Fruit fly (Drosophila melanogaster) whole organism, embryonic: Measurements from ENCODE around the gene elB.
A peak's percentile ranks its signal among the peaks of the same experiment; 100 is the strongest.

Experiments used
- Atf-2 ChIP-seq: fragments of 200-800 bp; sonication (Bioruptor generic); optimal IDR thresholded peaks from 2 replicates; lab custom pipeline; 2016; ENCODE audit warnings: missing biosample characterization, missing genetic modification characterization
- BtbVII ChIP-seq: fragments of 200-800 bp; sonication (Bioruptor generic); optimal IDR thresholded peaks from 3 replicates; lab custom pipeline; 2017; ENCODE audit warnings: missing biosample characterization, mild to moderate bottlenecking, missing genetic modification characterization
- CG10654 ChIP-seq: fragments of 200-800 bp; sonication (Bioruptor generic); optimal IDR thresholded peaks from 2 replicates; lab custom pipeline; 2016; ENCODE audit warnings: missing biosample characterization, missing genetic modification characterization
- CG11696 ChIP-seq: fragments of 200-800 bp; sonication (Bioruptor generic); IDR thresholded peaks from 2 replicates; pipeline ENCODE4 v1.3.6; 2022; ENCODE audit warnings: missing biosample characterization, missing genetic modification characterization
- CG11723 ChIP-seq: fragments of 200-800 bp; sonication (Bioruptor generic); optimal IDR thresholded peaks from 2 replicates; lab custom pipeline; 2017; ENCODE audit warnings: missing biosample characterization, mild to moderate bottlenecking, missing genetic modification characterization
- CG1233 ChIP-seq: fragments of 200-800 bp; sonication (Bioruptor generic); optimal IDR thresholded peaks from 4 replicates; lab custom pipeline; 2018; ENCODE audit warnings: missing biosample characterization, mild to moderate bottlenecking, missing genetic modification characterization
- CG14014 ChIP-seq: fragments of 200-800 bp; sonication (Bioruptor generic); IDR thresholded peaks from 2 replicates; pipeline ENCODE4 v1.3.6; 2022; ENCODE audit warnings: missing biosample characterization, missing genetic modification characterization
- CG15601 ChIP-seq: fragments of 200-800 bp; sonication (Bioruptor generic); optimal IDR thresholded peaks from 3 replicates; lab custom pipeline; 2019; ENCODE audit warnings: missing biosample characterization, mild to moderate bottlenecking, missing genetic modification characterization, moderate library complexity
- CG1603 ChIP-seq: fragments of 200-800 bp; sonication (Bioruptor generic); optimal IDR thresholded peaks from 2 replicates; lab custom pipeline; 2019; ENCODE audit warnings: missing biosample characterization, mild to moderate bottlenecking, missing genetic modification characterization, moderate library complexity
- CG18011 ChIP-seq: fragments of 200-800 bp; sonication (Bioruptor generic); optimal IDR thresholded peaks from 2 replicates; lab custom pipeline; 2017; ENCODE audit warnings: missing biosample characterization, missing genetic modification characterization, mild to moderate bottlenecking, moderate library complexity, missing genotype
- CG2678 ChIP-seq: fragments of 200-800 bp; sonication (Bioruptor generic); optimal IDR thresholded peaks from 3 replicates; lab custom pipeline; 2019; ENCODE audit warnings: missing biosample characterization, mild to moderate bottlenecking, missing genetic modification characterization, moderate library complexity
- CG30431 ChIP-seq: fragments of 200-800 bp; sonication (Bioruptor generic); optimal IDR thresholded peaks from 2 replicates; lab custom pipeline; 2017; ENCODE audit warnings: missing biosample characterization, missing genetic modification characterization
- CG31441 ChIP-seq: fragments of 200-800 bp; sonication (Bioruptor generic); IDR thresholded peaks from 2 replicates; pipeline ENCODE4 v1.3.6; 2022; ENCODE audit warnings: missing biosample characterization, missing genetic modification characterization
- CG3281 ChIP-seq: fragments of 200-800 bp; sonication (Bioruptor generic); optimal IDR thresholded peaks from 3 replicates; lab custom pipeline; 2017; ENCODE audit warnings: missing biosample characterization, mild to moderate bottlenecking, missing genetic modification characterization
- CG34422 ChIP-seq: fragments of 200-800 bp; sonication (Bioruptor generic); IDR thresholded peaks from 3 replicates; pipeline ENCODE4 v1.3.6; 2022; ENCODE audit warnings: missing biosample characterization, missing genetic modification characterization
- CG3726 ChIP-seq: fragments of 200-800 bp; sonication (Bioruptor generic); IDR thresholded peaks from 3 replicates; pipeline ENCODE4, ENCODE4 v1.3.6; 2022; ENCODE audit warnings: missing biosample characterization, missing genetic modification characterization
- CG4360 ChIP-seq: fragments of 200-800 bp; sonication (Bioruptor generic); IDR thresholded peaks from 2 replicates; pipeline ENCODE4 v1.3.6; 2022; ENCODE audit warnings: missing biosample characterization, missing genetic modification characterization
- CG7271 ChIP-seq: fragments of 200-800 bp; sonication (Bioruptor generic); optimal IDR thresholded peaks from 2 replicates; lab custom pipeline; 2018; ENCODE audit warnings: missing biosample characterization, mild to moderate bottlenecking, missing genetic modification characterization, moderate library complexity
- CG8281 ChIP-seq: fragments of 200-800 bp; sonication (Bioruptor generic); optimal IDR thresholded peaks from 2 replicates; lab custom pipeline; 2018; ENCODE audit warnings: missing biosample characterization, mild to moderate bottlenecking, missing genetic modification characterization, moderate library complexity
- CG8359 ChIP-seq: fragments of 200-800 bp; sonication (Bioruptor generic); optimal IDR thresholded peaks from 2 replicates; lab custom pipeline; 2017; ENCODE audit warnings: missing biosample characterization, mild to moderate bottlenecking, missing genetic modification characterization, borderline replicate concordance
- CG8924 ChIP-seq: fragments of 200-800 bp; optimal IDR thresholded peaks from 3 replicates; lab custom pipeline; 2019; ENCODE audit warnings: missing biosample characterization, mild to moderate bottlenecking, missing genetic modification characterization, moderate library complexity
- CG9876 ChIP-seq: fragments of 200-800 bp; sonication (Bioruptor generic); optimal IDR thresholded peaks from 2 replicates; lab custom pipeline; 2016; ENCODE audit warnings: missing biosample characterization, missing genetic modification characterization
- CTCF ChIP-seq: fragments of 200-800 bp; sonication (Bioruptor generic); optimal IDR thresholded peaks from 2 replicates; lab custom pipeline; 2017; ENCODE audit warnings: missing biosample characterization, mild to moderate bottlenecking, missing genetic modification characterization, moderate library complexity
- CoRest ChIP-seq: fragments of 200-800 bp; sonication (Bioruptor generic); optimal IDR thresholded peaks from 3 replicates; lab custom pipeline; 2018; ENCODE audit warnings: missing biosample characterization, mild to moderate bottlenecking, missing genetic modification characterization, moderate library complexity
- CrebB ChIP-seq: fragments of 200-800 bp; sonication (Bioruptor generic); optimal IDR thresholded peaks from 3 replicates; lab custom pipeline; 2018; ENCODE audit warnings: missing biosample characterization, mild to moderate bottlenecking, missing genetic modification characterization
- E2f1 ChIP-seq: fragments of 200-800 bp; sonication (Bioruptor generic); IDR thresholded peaks from 2 replicates; pipeline ENCODE4 v1.3.6; 2022; ENCODE audit warnings: missing biosample characterization, missing genetic modification characterization
- Fer3 ChIP-seq: fragments of 200-800 bp; sonication (Bioruptor generic); optimal IDR thresholded peaks from 2 replicates; lab custom pipeline; 2018; ENCODE audit warnings: missing biosample characterization, mild to moderate bottlenecking, missing genetic modification characterization, moderate library complexity
- MBD-R2 ChIP-seq: fragments of 200-800 bp; sonication (Bioruptor generic); IDR thresholded peaks from 2 replicates; pipeline ENCODE4 v1.3.6; 2022; ENCODE audit warnings: missing biosample characterization, missing genetic modification characterization
- Meics ChIP-seq: fragments of 200-800 bp; sonication (Bioruptor generic); optimal IDR thresholded peaks from 2 replicates; lab custom pipeline; 2017; ENCODE audit warnings: missing biosample characterization, mild to moderate bottlenecking, missing genetic modification characterization
- NC2α ChIP-seq: fragments of 200-800 bp; sonication (Bioruptor generic); optimal IDR thresholded peaks from 2 replicates; lab custom pipeline; 2016; ENCODE audit warnings: missing biosample characterization, missing genetic modification characterization
- Pdp1 ChIP-seq, 2 experiments: fragments of 200-800 bp; sonication (Bioruptor generic); optimal IDR thresholded peaks; 3 replicates each; lab custom pipeline; 2016; ENCODE audit warnings: missing biosample characterization in 2 of 2, missing genetic modification characterization in 2 of 2, mild to moderate bottlenecking in 1 of 2, moderate library complexity in 1 of 2
- Sin3A ChIP-seq: fragments of >200 bp; optimal IDR thresholded peaks from 2 replicates; lab custom pipeline; 2018
- TFAM ChIP-seq: fragments of 200-800 bp; sonication (Bioruptor generic); optimal IDR thresholded peaks from 2 replicates; lab custom pipeline; 2017; ENCODE audit warnings: missing biosample characterization, missing genetic modification characterization, inconsistent platforms
- ara ChIP-seq: fragments of 200-800 bp; sonication (Bioruptor generic); IDR thresholded peaks from 2 replicates; pipeline ENCODE4 v1.3.6; 2022; ENCODE audit warnings: missing biosample characterization, missing genetic modification characterization
- chn ChIP-seq: fragments of 200-800 bp; sonication (Bioruptor generic); optimal IDR thresholded peaks from 2 replicates; lab custom pipeline; 2016; ENCODE audit warnings: missing biosample characterization, missing genetic modification characterization
- crc ChIP-seq: fragments of 200-800 bp; sonication (Bioruptor generic); optimal IDR thresholded peaks from 2 replicates; lab custom pipeline; 2016; ENCODE audit warnings: missing biosample characterization, missing genetic modification characterization
- eyg ChIP-seq: fragments of 200-800 bp; sonication (Bioruptor generic); optimal IDR thresholded peaks from 3 replicates; lab custom pipeline; 2016; ENCODE audit warnings: missing biosample characterization, missing genetic modification characterization
- her ChIP-seq: fragments of 200-800 bp; sonication (Bioruptor generic); optimal IDR thresholded peaks from 2 replicates; lab custom pipeline; 2016; ENCODE audit warnings: missing biosample characterization, missing genetic modification characterization
- ind ChIP-seq: fragments of 200-800 bp; sonication (Bioruptor generic); optimal IDR thresholded peaks from 3 replicates; lab custom pipeline; 2016; ENCODE audit warnings: missing biosample characterization, missing genetic modification characterization
- lbe ChIP-seq: fragments of 200-800 bp; sonication (Bioruptor generic); optimal IDR thresholded peaks from 2 replicates; lab custom pipeline; 2016; ENCODE audit warnings: missing biosample characterization, mild to moderate bottlenecking, missing genetic modification characterization
- lola ChIP-seq, 3 experiments: fragments of >200 bp in 2 of 3; fragments of 200-800 bp in 1 of 3; sonication (Bioruptor generic) in 1 of 3; optimal IDR thresholded peaks; 2 replicates each; lab custom pipeline; 2017 to 2019; ENCODE audit warnings: missing biosample characterization in 3 of 3, missing genetic modification characterization in 3 of 3, mild to moderate bottlenecking in 1 of 3, moderate library complexity in 1 of 3
- peb ChIP-seq: fragments of 200-800 bp; sonication (Bioruptor generic); IDR thresholded peaks from 2 replicates; pipeline ENCODE4 v1.3.6; 2022; ENCODE audit warnings: missing biosample characterization, missing genetic modification characterization
- run ChIP-seq: fragments of 200-800 bp; sonication (Bioruptor generic); optimal IDR thresholded peaks from 3 replicates; lab custom pipeline; 2018; ENCODE audit warnings: missing biosample characterization, mild to moderate bottlenecking, missing genetic modification characterization
- sens-2 ChIP-seq: fragments of 200-800 bp; sonication (Bioruptor generic); IDR thresholded peaks from 2 replicates; pipeline ENCODE4 v1.3.6; 2022; ENCODE audit warnings: missing biosample characterization, missing genetic modification characterization
- sqz ChIP-seq: fragments of 200-800 bp; sonication (Bioruptor generic); optimal IDR thresholded peaks from 3 replicates; lab custom pipeline; 2018; ENCODE audit warnings: missing biosample characterization, mild to moderate bottlenecking, missing genetic modification characterization
- sr ChIP-seq: fragments of 200-800 bp; sonication (Bioruptor generic); IDR thresholded peaks from 3 replicates; pipeline ENCODE4 v1.3.6; 2022; ENCODE audit warnings: missing biosample characterization, missing genetic modification characterization
- tll ChIP-seq, 2 experiments: fragments of 200-800 bp in 1 of 2; fragments of >200 bp in 1 of 2; sonication (Bioruptor generic) in 1 of 2; optimal IDR thresholded peaks; 2 replicates each; lab custom pipeline; 2017 to 2019; ENCODE audit warnings: missing biosample characterization in 2 of 2, missing genetic modification characterization in 2 of 2, mild to moderate bottlenecking in 1 of 2, moderate library complexity in 1 of 2
- vfl ChIP-seq: fragments of 200-800 bp; sonication (Bioruptor generic); optimal IDR thresholded peaks from 2 replicates; lab custom pipeline; 2016; ENCODE audit warnings: missing biosample characterization, missing genetic modification characterization
- wek ChIP-seq: fragments of 200-800 bp; sonication (Bioruptor generic); optimal IDR thresholded peaks from 3 replicates; lab custom pipeline; 2018; ENCODE audit warnings: missing biosample characterization, mild to moderate bottlenecking, missing genetic modification characterization, moderate library complexity
- zen2 ChIP-seq: fragments of 200-800 bp; sonication (Bioruptor generic); IDR thresholded peaks from 3 replicates; pipeline ENCODE4 v1.3.6; 2022; ENCODE audit warnings: missing biosample characterization, missing genetic modification characterization; ENCODE audit not compliant: partially characterized antibody
- zf30C ChIP-seq: fragments of 200-800 bp; sonication (Bioruptor generic); optimal IDR thresholded peaks from 3 replicates; lab custom pipeline; 2018; ENCODE audit warnings: missing biosample characterization, mild to moderate bottlenecking, missing genetic modification characterization

The elB gene

dm6 chr2L:14404744-14405449, 4.5 kb downstream of the elB start (continued):
- TF ChIP-seq ara (GFP tag; lab: Robert Waterston, UW), result no peak
- no peak for TF ChIP-seq CG34422
- no peak for TF ChIP-seq Sin3A (lab: Kevin White, UChicago)
- TF ChIP-seq CG7271, result no peak
- TF ChIP-seq zen2 (GFP tag; lab: Robert Waterston, UW), result no peak
- no peak for TF ChIP-seq CG30431 (GFP tag; lab: Kevin White, UChicago)
- 0 out of 2 replicates have a peak, but pooled peaks have one; percentile 12 for TF ChIP-seq CG14014 (GFP tag; lab: Robert Waterston, UW)
- TF ChIP-seq run (tag; lab: Kevin White, UChicago), result peak; percentile 23
- no peak for TF ChIP-seq Meics (GFP tag; lab: Kevin White, UChicago)
- no peak for TF ChIP-seq chn (GFP tag; lab: Kevin White, UChicago)
- no peak for TF ChIP-seq crc
- TF ChIP-seq tll (GFP tag; optimal IDR thresholded peaks at IDR 0.05; lab: Kevin White, UChicago), result no peak
- no peak for TF ChIP-seq MBD-R2 (GFP tag; lab: Robert Waterston, UW)
- no peak for TF ChIP-seq CG18011 (GFP tag; lab: Kevin White, UChicago)
- no peak for TF ChIP-seq CG4360 (GFP tag; lab: Robert Waterston, UW)
- TF ChIP-seq CG31441, result peak; percentile 57
- TF ChIP-seq Atf-2 (GFP tag; lab: Kevin White, UChicago), result no peak
- peak; percentile 14 for TF ChIP-seq CG3281 (GFP tag; lab: Kevin White, UChicago)
- TF ChIP-seq E2f1 (GFP tag; lab: Robert Waterston, UW), result no peak
- TF ChIP-seq CG15601 (tag; lab: Kevin White, UChicago), result peak; percentile 26
- TF ChIP-seq wek (GFP tag; lab: Kevin White, UChicago), result no peak
- TF ChIP-seq CG8281 (tag; lab: Kevin White, UChicago), result peak; percentile 38
- TF ChIP-seq CrebB (tag; lab: Kevin White, UChicago), result no peak
- no peak for TF ChIP-seq ind (GFP tag; lab: Kevin White, UChicago)
- TF ChIP-seq CG8359 (GFP tag; lab: Kevin White, UChicago), result no peak
- no peak for TF ChIP-seq TFAM
- TF ChIP-seq CTCF (GFP tag; lab: Kevin White, UChicago), result peak; percentile 13
- no peak for TF ChIP-seq NC2α
- TF ChIP-seq CG8924 (tag; lab: Kevin White, UChicago), result no peak
- TF ChIP-seq CG11696 (GFP tag; lab: Robert Waterston, UW), result peak; percentile 73; the same call in 1 of the 2 replicates
- no peak for TF ChIP-seq CG3726
- peak; percentile 14 for TF ChIP-seq CG1603
- TF ChIP-seq sr (GFP tag; lab: Robert Waterston, UW), result no peak
- TF ChIP-seq sens-2, result 0 out of 2 replicates have a peak, but pooled peaks have one; percentile 21
- TF ChIP-seq eyg (GFP tag; lab: Kevin White, UChicago), result no peak
- TF ChIP-seq her (GFP tag; lab: Kevin White, UChicago), result no peak
- TF ChIP-seq peb (GFP tag; lab: Robert Waterston, UW), result no peak
- TF ChIP-seq vfl (GFP tag; lab: Kevin White, UChicago), result no peak
- TF ChIP-seq zf30C (GFP tag; lab: Kevin White, UChicago), result no peak
- TF ChIP-seq lola (GFP tag; optimal IDR thresholded peaks at IDR 0.05; lab: Kevin White, UChicago), result no peak
- TF ChIP-seq CG1233 (GFP tag; lab: Kevin White, UChicago), result no peak
- TF ChIP-seq sqz (GFP tag; lab: Kevin White, UChicago), result no peak
- TF ChIP-seq Fer3 (tag; lab: Kevin White, UChicago), result no peak
- TF ChIP-seq CoRest (tag; lab: Kevin White, UChicago), result no peak
- TF ChIP-seq CG9876 (GFP tag; lab: Kevin White, UChicago), result no peak
- TF ChIP-seq CG10654 (GFP tag; lab: Kevin White, UChicago), result no peak
- peak; percentile 69 for TF ChIP-seq CG2678
- peak; percentile 31 for TF ChIP-seq BtbVII
- no peak for TF ChIP-seq lbe (GFP tag; lab: Kevin White, UChicago)
- TF ChIP-seq CG11723 (GFP tag; lab: Kevin White, UChicago), result no peak
- TF ChIP-seq Pdp1 (GFP tag; optimal IDR thresholded peaks at IDR 0.05; lab: Kevin White, UChicago), result no peak
